Worm (Caenorhabditis elegans): ENCODE data around the gene cyp-13A2.

ce11 chrII:9835958-9836357 is 48.5 kb upstream of the cyp-13A2 start:
- TF ChIP-seq ZK546.5 (tag; optimal IDR thresholded peaks at IDR 0.05) (no peak), mdl-1 (tag; optimal IDR thresholded peaks at IDR 0.05) (no peak), nhr-237 (tag; optimal IDR thresholded peaks at IDR 0.05) (no peak), lin-39 (tag; optimal IDR thresholded peaks at IDR 0.05) (no peak), tbx-2 (tag; optimal IDR thresholded peaks at IDR 0.05) (no peak), daf-12 (tag; optimal IDR thresholded peaks at IDR 0.05) (no peak), jun-1 (tag; optimal IDR thresholded peaks at IDR 0.05) (no peak), skn-1 (tag; optimal IDR thresholded peaks at IDR 0.05) (no peak), pqm-1 (tag; optimal IDR thresholded peaks at IDR 0.05) (no peak), unc-62 (GFP tag; optimal IDR thresholded peaks at IDR 0.05) (no peak)

All from whole organism, L3 larva.